Worm (Caenorhabditis elegans): ENCODE results near the gene T19C3.5.

ce11 chrIII:668303-668893 lies 40.7 kb upstream of the T19C3.5 start, which contains the start of gene W02B3.3:
- TF ChIP-seq F57A8.1 (GFP tag; optimal IDR thresholded peaks at IDR 0.05), result no peak
- TF ChIP-seq ceh-79 (tag; optimal IDR thresholded peaks at IDR 0.05), result no peak
- no peak for TF ChIP-seq snpc-4 (GFP tag; optimal IDR thresholded peaks at IDR 0.05)
- no peak for TF ChIP-seq snpc-4 (tag; optimal IDR thresholded peaks at IDR 0.05)
- no peak for TF ChIP-seq tlf-1 (GFP tag; optimal IDR thresholded peaks at IDR 0.05)
- TF ChIP-seq K11D2.4 (GFP tag; IDR thresholded peaks at IDR 0.05), result no peak

All from whole organism, young adult.